Fruit fly (Drosophila melanogaster) whole organism, adult: ENCODE data around the gene Archease.

Source experiments
- CG12768 ChIP-seq: fragments of 200-800 bp; sonication (Bioruptor generic); optimal IDR thresholded peaks from 2 replicates; lab custom pipeline; 2017; ENCODE audit warnings: missing biosample characterization, missing genetic modification characterization, mild to moderate bottlenecking, moderate library complexity, missing genetic modification reagents
- CG1620 ChIP-seq: fragments of 200-800 bp; sonication (Bioruptor generic); optimal IDR thresholded peaks from 2 replicates; lab custom pipeline; 2016; ENCODE audit warnings: missing biosample characterization, missing genetic modification characterization
- CG33017 ChIP-seq: fragments of 200-800 bp; sonication (Bioruptor generic); optimal IDR thresholded peaks from 2 replicates; lab custom pipeline; 2018; ENCODE audit warnings: missing biosample characterization, mild to moderate bottlenecking, missing genetic modification characterization, moderate library complexity
- CG5204 ChIP-seq: fragments of 200-800 bp; sonication (Bioruptor generic); optimal IDR thresholded peaks from 2 replicates; lab custom pipeline; 2016; ENCODE audit warnings: missing biosample characterization, missing genetic modification characterization
- CG7045 ChIP-seq: fragments of 200-800 bp; sonication (Bioruptor generic); optimal IDR thresholded peaks from 2 replicates; lab custom pipeline; 2017; ENCODE audit warnings: missing biosample characterization, mild to moderate bottlenecking, missing genetic modification characterization
- cnc ChIP-seq, 2 experiments: fragments of >200 bp; optimal IDR thresholded peaks; 2 replicates each; lab custom pipeline; 2017
- kay ChIP-seq: fragments of 200-800 bp; sonication (Bioruptor generic); peaks from one replicate; lab custom pipeline; 2016; ENCODE audit warnings: missing biosample characterization, missing genetic modification characterization, borderline replicate concordance

- TF ChIP-seq CG1620 (GFP tag; lab: Kevin White, UChicago), result peak; percentile 10
- no peak for TF ChIP-seq kay
- TF ChIP-seq CG5204 (GFP tag; lab: Kevin White, UChicago), result peak; percentile 32
- no peak for TF ChIP-seq CG33017 (tag; lab: Kevin White, UChicago)
- TF ChIP-seq CG12768 (GFP tag; lab: Kevin White, UChicago), result no peak
- no peak for TF ChIP-seq cnc (optimal IDR thresholded peaks at IDR 0.05; lab: Kevin White, UChicago)
- TF ChIP-seq CG7045, result no peak
These were observed 8.9 kb upstream of the Archease start, which contains the start of gene PolA1 for dm6 chr3R:21671636-21672035.
